Fruit fly (Drosophila melanogaster) Kc167 (cell line): ENCODE measurements around the gene Pk34A.

Source experiments
- insv ChIP-seq: fragments of >200 bp; optimal IDR thresholded peaks from 3 replicates; lab custom pipeline; 2018; ENCODE audit warnings: missing external identifiers
- psq ChIP-seq: fragments of >200 bp; optimal IDR thresholded peaks from 2 replicates; lab custom pipeline; 2017; ENCODE audit warnings: missing external identifiers

- TF ChIP-seq psq, result no peak
- no peak for TF ChIP-seq insv (lab: Kevin White, UChicago)
Measured at dm6 chr2L:13182415-13182814, 23.8 kb downstream of the Pk34A start, which contains the start of gene Mgat3.
